Fruit fly (Drosophila melanogaster) whole organism, prepupa: ENCODE data around the gene Dscam2.
A peak's percentile ranks its signal among the peaks of the same experiment; 100 is the strongest.

Source experiments
- Blimp-1 ChIP-seq: fragments of 200-800 bp; sonication (Bioruptor generic); optimal IDR thresholded peaks from 3 replicates; lab custom pipeline; 2017; ENCODE audit warnings: missing biosample characterization, missing genetic modification characterization, mild to moderate bottlenecking, moderate library complexity, missing genetic modification reagents
- CG10631 ChIP-seq: fragments of 200-800 bp; sonication (Bioruptor generic); optimal IDR thresholded peaks from 2 replicates; lab custom pipeline; 2016; ENCODE audit warnings: missing biosample characterization, missing genetic modification characterization
- CG10669 ChIP-seq: fragments of 200-800 bp; sonication (Bioruptor generic); optimal IDR thresholded peaks from 3 replicates; lab custom pipeline; 2018; ENCODE audit warnings: missing biosample characterization, mild to moderate bottlenecking, missing genetic modification characterization, moderate library complexity
- CG11762 ChIP-seq: fragments of 200-800 bp; sonication (Bioruptor generic); optimal IDR thresholded peaks from 3 replicates; lab custom pipeline; 2016; ENCODE audit warnings: missing biosample characterization, missing genetic modification characterization; ENCODE audit not compliant: insufficient read depth
- CG11902 ChIP-seq: fragments of 200-800 bp; sonication (Bioruptor generic); optimal IDR thresholded peaks from 3 replicates; lab custom pipeline; 2016; ENCODE audit warnings: missing biosample characterization, missing genetic modification characterization
- CG15336 ChIP-seq: fragments of 200-800 bp; sonication (Bioruptor generic); IDR thresholded peaks from 2 replicates; pipeline ENCODE4 v1.3.6; 2022; ENCODE audit warnings: missing biosample characterization, missing genetic modification characterization
- CG1621 ChIP-seq: fragments of 200-800 bp; sonication (Bioruptor generic); optimal IDR thresholded peaks from 3 replicates; lab custom pipeline; 2018; ENCODE audit warnings: missing biosample characterization, mild to moderate bottlenecking, missing genetic modification characterization
- CG16779 ChIP-seq: fragments of 200-800 bp; sonication (Bioruptor generic); optimal IDR thresholded peaks from 3 replicates; lab custom pipeline; 2017; ENCODE audit warnings: missing biosample characterization, mild to moderate bottlenecking, missing genetic modification characterization
- CG3032 ChIP-seq: fragments of 200-800 bp; optimal IDR thresholded peaks from 2 replicates; lab custom pipeline; 2019; ENCODE audit warnings: missing biosample characterization, mild to moderate bottlenecking, missing genetic modification characterization, moderate library complexity
- CG31627 ChIP-seq: fragments of 200-800 bp; sonication (Bioruptor generic); optimal IDR thresholded peaks from 3 replicates; lab custom pipeline; 2016; ENCODE audit warnings: missing biosample characterization, missing genetic modification characterization
- CG34406 ChIP-seq: fragments of 200-800 bp; sonication (Bioruptor generic); optimal IDR thresholded peaks from 3 replicates; lab custom pipeline; 2016; ENCODE audit warnings: missing biosample characterization, missing genetic modification characterization
- CG4318 ChIP-seq: fragments of 200-800 bp; sonication (Bioruptor generic); optimal IDR thresholded peaks from 3 replicates; lab custom pipeline; 2017; ENCODE audit warnings: missing biosample characterization, mild to moderate bottlenecking, missing genetic modification characterization
- CG6163 ChIP-seq: fragments of 200-800 bp; sonication (Bioruptor generic); IDR thresholded peaks from 3 replicates; pipeline ENCODE4 v1.3.6; 2022; ENCODE audit warnings: missing biosample characterization, missing genetic modification characterization
- CG6276 ChIP-seq: fragments of 200-800 bp; sonication (Bioruptor generic); optimal IDR thresholded peaks from 2 replicates; lab custom pipeline; 2017; ENCODE audit warnings: missing biosample characterization, mild to moderate bottlenecking, missing genetic modification characterization
- CG6792 ChIP-seq: fragments of 200-800 bp; sonication (Bioruptor generic); optimal IDR thresholded peaks from 3 replicates; lab custom pipeline; 2016; ENCODE audit warnings: missing biosample characterization, missing genetic modification characterization
- CG6854 ChIP-seq: fragments of 200-800 bp; sonication (Bioruptor generic); optimal IDR thresholded peaks from 2 replicates; lab custom pipeline; 2017; ENCODE audit warnings: missing biosample characterization, mild to moderate bottlenecking, missing genetic modification characterization
- CG7368 ChIP-seq: fragments of 200-800 bp; sonication (Bioruptor generic); optimal IDR thresholded peaks from 3 replicates; lab custom pipeline; 2016; ENCODE audit warnings: missing biosample characterization, missing genetic modification characterization
- CG8119 ChIP-seq: fragments of 200-800 bp; sonication (Bioruptor generic); IDR thresholded peaks from 3 replicates; pipeline ENCODE4 v1.3.6; 2022; ENCODE audit warnings: missing biosample characterization, missing genetic modification characterization
- CG8632 ChIP-seq: fragments of 200-800 bp; sonication (Bioruptor generic); optimal IDR thresholded peaks from 3 replicates; lab custom pipeline; 2016; ENCODE audit warnings: missing biosample characterization, missing genetic modification characterization
- CG9139 ChIP-seq: fragments of 200-800 bp; sonication (Bioruptor generic); optimal IDR thresholded peaks from 3 replicates; lab custom pipeline; 2017; ENCODE audit warnings: missing biosample characterization, mild to moderate bottlenecking, missing genetic modification characterization
- Eip78C ChIP-seq: fragments of 200-800 bp; sonication (Bioruptor generic); peaks from one replicate; lab custom pipeline; 2016; ENCODE audit warnings: missing biosample characterization, missing genetic modification characterization
- Eip93F ChIP-seq: fragments of 200-800 bp; sonication (Bioruptor generic); optimal IDR thresholded peaks from 2 replicates; lab custom pipeline; 2016; ENCODE audit warnings: missing biosample characterization, mild to moderate bottlenecking, missing genetic modification characterization
- Ets96B ChIP-seq: fragments of 200-800 bp; optimal IDR thresholded peaks from 2 replicates; lab custom pipeline; 2019; ENCODE audit warnings: missing biosample characterization, mild to moderate bottlenecking, missing genetic modification characterization, moderate library complexity
- Gug ChIP-seq: fragments of 200-800 bp; sonication (Bioruptor generic); IDR thresholded peaks from 2 replicates; pipeline ENCODE4 v1.3.6; 2022; ENCODE audit warnings: missing biosample characterization, missing genetic modification characterization
- Hr38 ChIP-seq: sonication (Bioruptor generic); optimal IDR thresholded peaks from 2 replicates; lab custom pipeline; 2016; ENCODE audit warnings: missing biosample characterization, missing genetic modification characterization
- Hr39 ChIP-seq: fragments of 200-800 bp; sonication (Bioruptor generic); optimal IDR thresholded peaks from 2 replicates; lab custom pipeline; 2016; ENCODE audit warnings: missing biosample characterization, missing genetic modification characterization
- Lpt ChIP-seq: fragments of 200-800 bp; sonication (Bioruptor generic); optimal IDR thresholded peaks from 3 replicates; lab custom pipeline; 2016; ENCODE audit warnings: missing biosample characterization, missing genetic modification characterization
- Met ChIP-seq: fragments of 200-800 bp; sonication (Bioruptor generic); optimal IDR thresholded peaks from 3 replicates; lab custom pipeline; 2016; ENCODE audit warnings: missing biosample characterization, missing genetic modification characterization
- OdsH ChIP-seq: fragments of 200-800 bp; sonication (Bioruptor generic); optimal IDR thresholded peaks from 3 replicates; lab custom pipeline; 2016; ENCODE audit warnings: missing biosample characterization, missing genetic modification characterization
- Smox ChIP-seq: fragments of 200-800 bp; sonication (Bioruptor generic); optimal IDR thresholded peaks from 3 replicates; lab custom pipeline; 2016; ENCODE audit warnings: missing biosample characterization, missing genetic modification characterization
- Sox102F ChIP-seq: fragments of 200-800 bp; sonication (Bioruptor generic); optimal IDR thresholded peaks from 2 replicates; lab custom pipeline; 2016; ENCODE audit warnings: missing biosample characterization, mild to moderate bottlenecking, missing genetic modification characterization
- Sox14 ChIP-seq: fragments of 200-800 bp; sonication (Bioruptor generic); optimal IDR thresholded peaks from 3 replicates; lab custom pipeline; 2016; ENCODE audit warnings: missing biosample characterization, missing genetic modification characterization
- Sox15 ChIP-seq: fragments of 200-800 bp; sonication (Bioruptor generic); optimal IDR thresholded peaks from 3 replicates; lab custom pipeline; 2016; ENCODE audit warnings: missing biosample characterization, missing genetic modification characterization
- achi ChIP-seq: fragments of 200-800 bp; sonication (Bioruptor generic); optimal IDR thresholded peaks from 3 replicates; lab custom pipeline; 2016; ENCODE audit warnings: missing biosample characterization, missing genetic modification characterization
- acj6 ChIP-seq: fragments of 200-800 bp; sonication (Bioruptor generic); optimal IDR thresholded peaks from 3 replicates; lab custom pipeline; 2016; ENCODE audit warnings: missing biosample characterization, missing genetic modification characterization
- cyc ChIP-seq: fragments of 200-800 bp; sonication (Bioruptor generic); optimal IDR thresholded peaks from 3 replicates; lab custom pipeline; 2016; ENCODE audit warnings: missing biosample characterization, missing genetic modification characterization
- dac ChIP-seq: fragments of 200-800 bp; sonication (Bioruptor generic); optimal IDR thresholded peaks from 2 replicates; lab custom pipeline; 2017; ENCODE audit warnings: missing biosample characterization, mild to moderate bottlenecking, missing genetic modification characterization
- dsx ChIP-seq: fragments of 200-800 bp; optimal IDR thresholded peaks from 3 replicates; lab custom pipeline; 2019; ENCODE audit warnings: missing biosample characterization, mild to moderate bottlenecking, missing genetic modification characterization, moderate library complexity; ENCODE audit not compliant: poor library complexity, severe bottlenecking
- eg ChIP-seq: fragments of 200-800 bp; sonication (Bioruptor generic); IDR thresholded peaks from 3 replicates; pipeline ENCODE4 v1.3.6; 2022; ENCODE audit warnings: missing biosample characterization, missing genetic modification characterization
- fd85E ChIP-seq: fragments of 200-800 bp; sonication (Bioruptor generic); optimal IDR thresholded peaks from 3 replicates; lab custom pipeline; 2016; ENCODE audit warnings: missing biosample characterization, missing genetic modification characterization
- fkh ChIP-seq: fragments of 200-800 bp; sonication (Bioruptor generic); optimal IDR thresholded peaks from 3 replicates; lab custom pipeline; 2017; ENCODE audit warnings: missing biosample characterization, mild to moderate bottlenecking, missing genetic modification characterization, moderate library complexity
- lz ChIP-seq: fragments of 200-800 bp; sonication (Bioruptor generic); optimal IDR thresholded peaks from 3 replicates; lab custom pipeline; 2016; ENCODE audit warnings: missing biosample characterization, missing genetic modification characterization
- net ChIP-seq: fragments of 200-800 bp; sonication (Bioruptor generic); optimal IDR thresholded peaks from 3 replicates; lab custom pipeline; 2016; ENCODE audit warnings: missing biosample characterization, missing genetic modification characterization
- pdm3 ChIP-seq: fragments of 200-800 bp; sonication (Bioruptor generic); optimal IDR thresholded peaks from 3 replicates; lab custom pipeline; 2016; ENCODE audit warnings: missing biosample characterization, missing genetic modification characterization
- salr ChIP-seq, 2 experiments: fragments of 200-800 bp; sonication (Bioruptor generic); optimal IDR thresholded peaks; 3 replicates each; lab custom pipeline; 2016 to 2018; ENCODE audit warnings: missing biosample characterization in 2 of 2, missing genetic modification characterization in 2 of 2, mild to moderate bottlenecking in 1 of 2
- spab ChIP-seq: fragments of 200-800 bp; sonication (Bioruptor generic); optimal IDR thresholded peaks from 2 replicates; lab custom pipeline; 2017; ENCODE audit warnings: missing biosample characterization, mild to moderate bottlenecking, missing genetic modification characterization, missing genetic modification reagents
- ss ChIP-seq, 2 experiments: fragments of 200-800 bp; sonication (Bioruptor generic); optimal IDR thresholded peaks; 2 replicates in 1 of 2; 3 replicates in 1 of 2; lab custom pipeline; 2017 to 2018; ENCODE audit warnings: mild to moderate bottlenecking in 2 of 2, missing biosample characterization in 2 of 2, missing genetic modification characterization in 2 of 2, moderate library complexity in 1 of 2
- svp ChIP-seq: fragments of 200-800 bp; sonication (Bioruptor generic); peaks from one replicate; lab custom pipeline; 2016; ENCODE audit warnings: missing biosample characterization, missing genetic modification characterization

Dscam2 gene

DNA sequence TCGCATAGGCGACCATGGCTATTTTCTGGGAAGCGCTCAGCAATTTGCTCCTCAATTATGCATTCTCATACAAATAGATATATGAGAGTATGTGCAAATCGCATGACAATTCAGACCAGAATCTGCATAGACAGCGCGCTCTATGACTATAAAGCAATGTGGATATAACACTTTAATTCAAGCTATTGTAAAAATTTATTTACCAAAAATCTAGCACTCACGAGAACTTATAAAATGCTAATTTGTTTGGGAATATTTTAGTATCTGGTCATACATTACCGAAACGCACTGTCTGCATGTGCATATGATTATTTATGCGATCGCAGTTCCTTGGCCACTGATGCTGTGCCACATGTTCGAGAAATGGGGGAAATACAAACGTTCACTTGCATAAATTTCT, 38.9 kb downstream of the Dscam2 start (continued):
- peak; percentile 93 for TF ChIP-seq CG6163 (GFP tag; lab: Robert Waterston, UW)
- TF ChIP-seq CG8632: peak; percentile 41
- peak; percentile 12 for TF ChIP-seq fd85E
- TF ChIP-seq Met (GFP tag; lab: Kevin White, UChicago): peak; percentile 50
- TF ChIP-seq spab (GFP tag; lab: Kevin White, UChicago): peak; percentile 78
- no peak for TF ChIP-seq Hr38 (GFP tag; lab: Kevin White, UChicago)
- TF ChIP-seq CG15336 (GFP tag; lab: Robert Waterston, UW): peak; percentile 91
- peak; percentile 78 for TF ChIP-seq pdm3
- peak; percentile 77 for TF ChIP-seq Lpt (GFP tag; lab: Kevin White, UChicago)
- peak; percentile 74 to 79 for TF ChIP-seq ss (GFP tag; optimal IDR thresholded peaks at IDR 0.05; lab: Kevin White, UChicago)
- TF ChIP-seq dac (GFP tag; lab: Kevin White, UChicago): peak; percentile 40
- TF ChIP-seq CG8119: peak; percentile 89
- peak; percentile 65 for TF ChIP-seq CG10631 (GFP tag; lab: Kevin White, UChicago)
- peak; percentile 35 for TF ChIP-seq Hr39
- TF ChIP-seq lz (GFP tag; lab: Kevin White, UChicago): peak; percentile 35
- TF ChIP-seq eg (GFP tag; lab: Robert Waterston, UW): peak; percentile 94
- peak; percentile 63 for TF ChIP-seq CG7368
- TF ChIP-seq, all 60 proteins: peak for 53

DNA sequence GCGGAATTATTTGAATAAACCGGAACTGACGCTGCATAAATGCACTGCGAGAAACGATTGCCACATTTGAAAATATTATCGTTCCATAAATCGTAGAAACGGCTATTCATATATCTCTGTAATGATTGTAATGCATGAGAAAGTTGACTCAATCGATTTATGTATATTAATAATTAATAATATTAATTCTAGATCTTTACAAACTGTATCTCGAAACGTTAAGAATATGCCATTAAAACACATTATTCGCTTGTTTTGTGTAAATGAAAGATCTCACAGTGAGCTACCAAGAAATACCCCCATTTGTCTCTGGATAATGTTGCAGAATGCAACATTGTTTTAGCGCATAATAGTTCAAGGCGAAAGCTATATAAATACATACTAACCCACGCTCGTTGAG, 39.9 kb downstream of the Dscam2 start:
- peak; percentile 35 for TF ChIP-seq lz (GFP tag; lab: Kevin White, UChicago)
- peak; percentile 78 for TF ChIP-seq CG34406 (GFP tag; lab: Kevin White, UChicago)
- peak; percentile 71 for TF ChIP-seq eg (GFP tag; lab: Robert Waterston, UW)
- TF ChIP-seq CG6854 (GFP tag; lab: Kevin White, UChicago): no peak
- peak; percentile 72 to 86 for TF ChIP-seq salr (GFP tag; optimal IDR thresholded peaks at IDR 0.05; lab: Kevin White, UChicago)
- TF ChIP-seq ss (GFP tag; optimal IDR thresholded peaks at IDR 0.05; lab: Kevin White, UChicago): peak; percentile 47 to 68
- TF ChIP-seq CG4318: peak; percentile 86
- TF ChIP-seq Ets96B (tag; lab: Kevin White, UChicago): peak; percentile 86
- TF ChIP-seq achi: peak; percentile 82
- TF ChIP-seq Smox (GFP tag; lab: Kevin White, UChicago): peak; percentile 24
- TF ChIP-seq CG15336 (GFP tag; lab: Robert Waterston, UW): peak; percentile 85
- peak; percentile 89 for TF ChIP-seq CG8119
- no peak for TF ChIP-seq Eip93F
- peak; percentile 98 for TF ChIP-seq dsx (GFP tag; lab: Kevin White, UChicago)
- TF ChIP-seq OdsH (GFP tag; lab: Kevin White, UChicago): peak; percentile 82
- TF ChIP-seq Met (GFP tag; lab: Kevin White, UChicago): peak; percentile 51
- TF ChIP-seq CG8632: peak; percentile 82
- peak; percentile 62 for TF ChIP-seq CG7368
- peak; percentile 25 for TF ChIP-seq CG11902 (GFP tag; lab: Kevin White, UChicago)
- TF ChIP-seq CG10669 (GFP tag; lab: Kevin White, UChicago): peak; percentile 87
- no peak for TF ChIP-seq svp (GFP tag; lab: Kevin White, UChicago)
- TF ChIP-seq CG11762 (GFP tag; lab: Kevin White, UChicago): peak; percentile 69
- TF ChIP-seq Sox14: peak; percentile 28
- no peak for TF ChIP-seq Blimp-1 (GFP tag; lab: Kevin White, UChicago)
- peak; percentile 82 for TF ChIP-seq spab (GFP tag; lab: Kevin White, UChicago)
- peak; percentile 73 for TF ChIP-seq CG6792
- peak; percentile 78 for TF ChIP-seq CG1621 (tag; lab: Kevin White, UChicago)
- TF ChIP-seq Sox102F (GFP tag; lab: Kevin White, UChicago): peak; percentile 41
- TF ChIP-seq Hr39: peak; percentile 43
- TF ChIP-seq Sox15 (GFP tag; lab: Kevin White, UChicago): peak; percentile 28
- peak; percentile 70 for TF ChIP-seq net
- TF ChIP-seq acj6 (GFP tag; lab: Kevin White, UChicago): peak; percentile 77
- TF ChIP-seq Gug (GFP tag; lab: Robert Waterston, UW): peak; percentile 22; the same call in 1 of the 2 replicates
- peak; percentile 84 for TF ChIP-seq CG3032 (tag; lab: Kevin White, UChicago)
- TF ChIP-seq fd85E: no peak
- TF ChIP-seq CG6276 (GFP tag; lab: Kevin White, UChicago): peak; percentile 76
- peak; percentile 24 for TF ChIP-seq cyc (GFP tag; lab: Kevin White, UChicago)
- peak; percentile 67 for TF ChIP-seq CG9139
- peak; percentile 9 for TF ChIP-seq CG31627 (GFP tag; lab: Kevin White, UChicago)
- TF ChIP-seq CG16779 (tag; lab: Kevin White, UChicago): peak; percentile 59
- no peak for TF ChIP-seq fkh
- peak; percentile 66 for TF ChIP-seq Lpt (GFP tag; lab: Kevin White, UChicago)
- TF ChIP-seq Eip78C: peak; percentile 94
